Worm (Caenorhabditis elegans): ENCODE data around the gene pigm-1.

Gene pigm-1

DNA sequence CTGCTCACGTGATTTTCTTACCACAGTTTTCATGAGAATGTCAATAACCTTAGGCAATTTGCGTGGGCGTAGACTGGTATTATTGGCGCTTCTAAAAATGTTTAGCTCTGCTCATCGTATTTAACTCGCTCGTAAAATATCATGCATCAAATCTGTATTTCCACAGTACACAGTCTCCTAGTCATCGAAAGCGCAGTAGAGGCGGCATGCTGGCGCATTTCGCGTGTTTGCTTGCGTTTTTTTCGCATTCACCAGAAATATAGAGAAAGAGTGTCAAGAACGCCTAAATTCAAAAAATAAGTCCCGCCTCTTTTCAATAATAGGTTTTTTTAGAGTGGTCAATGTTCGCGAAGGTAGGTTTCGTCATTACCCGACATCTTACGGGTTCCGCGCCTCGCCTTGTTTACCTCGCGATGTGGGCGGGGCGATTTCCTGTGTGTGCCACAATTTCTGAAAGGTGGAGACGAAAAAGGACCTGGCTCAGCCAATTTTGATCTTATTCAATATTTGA lies 28.4 kb downstream of the pigm-1 start (continued):
- TF ChIP-seq efl-1 (optimal IDR thresholded peaks at IDR 0.05) (peak; percentile 2 to 54), efl-1 (GFP tag; optimal IDR thresholded peaks at IDR 0.05 in 1 of 2) (peak in 1 of 2 experiments; percentile 56), ceh-90 (tag; optimal IDR thresholded peaks at IDR 0.05) (no peak), zip-4 (GFP tag; optimal IDR thresholded peaks at IDR 0.05) (no peak), tbx-2 (tag; optimal IDR thresholded peaks at IDR 0.05) (no peak)

DNA sequence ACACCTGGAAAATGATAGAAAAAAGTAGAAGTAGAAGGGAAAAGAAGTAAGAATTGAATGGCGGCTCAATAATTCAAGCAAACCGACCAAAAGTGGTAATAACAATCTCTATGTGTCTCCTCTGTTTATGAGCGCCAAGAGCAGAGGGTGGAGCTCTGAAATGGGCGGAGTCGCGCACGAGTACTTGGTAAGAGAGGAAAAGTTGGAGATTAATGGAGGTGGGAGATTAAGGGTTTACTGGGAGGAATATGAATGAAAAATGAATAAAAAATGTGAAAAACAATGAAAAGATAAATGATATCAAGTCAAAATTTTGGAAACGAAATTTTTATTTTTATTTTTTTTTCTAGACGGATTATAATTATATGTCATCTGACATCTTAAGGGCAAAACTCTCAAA lies 29.5 kb downstream of the pigm-1 start:
- peak; percentile 53 for TF ChIP-seq fkh-8 (tag; optimal IDR thresholded peaks at IDR 0.05)
- no peak for TF ChIP-seq sup-37 (GFP tag; optimal IDR thresholded peaks at IDR 0.05)
- no peak for TF ChIP-seq unc-62 (GFP tag; optimal IDR thresholded peaks at IDR 0.05)
- TF ChIP-seq nhr-90 (tag; optimal IDR thresholded peaks at IDR 0.05; ENCODE audit: poor library complexity): no peak
- peak; percentile 56 for TF ChIP-seq dsc-1 (tag; optimal IDR thresholded peaks at IDR 0.05)
- TF ChIP-seq unc-98 (GFP tag; IDR thresholded peaks at IDR 0.05): no peak
- TF ChIP-seq unc-30 (tag; optimal IDR thresholded peaks at IDR 0.05): no peak
- TF ChIP-seq rnt-1 (tag; optimal IDR thresholded peaks at IDR 0.05): no peak
- TF ChIP-seq skn-1 (tag; optimal IDR thresholded peaks at IDR 0.05): no peak
- no peak for TF ChIP-seq tlp-1 (tag; optimal IDR thresholded peaks at IDR 0.05)
- no peak for TF ChIP-seq fkh-10 (GFP tag; optimal IDR thresholded peaks at IDR 0.05)
- peak; percentile 10 for TF ChIP-seq nhr-47 (tag; optimal IDR thresholded peaks at IDR 0.05)
- no peak for TF ChIP-seq nhr-84 (tag; optimal IDR thresholded peaks at IDR 0.05)

DNA sequence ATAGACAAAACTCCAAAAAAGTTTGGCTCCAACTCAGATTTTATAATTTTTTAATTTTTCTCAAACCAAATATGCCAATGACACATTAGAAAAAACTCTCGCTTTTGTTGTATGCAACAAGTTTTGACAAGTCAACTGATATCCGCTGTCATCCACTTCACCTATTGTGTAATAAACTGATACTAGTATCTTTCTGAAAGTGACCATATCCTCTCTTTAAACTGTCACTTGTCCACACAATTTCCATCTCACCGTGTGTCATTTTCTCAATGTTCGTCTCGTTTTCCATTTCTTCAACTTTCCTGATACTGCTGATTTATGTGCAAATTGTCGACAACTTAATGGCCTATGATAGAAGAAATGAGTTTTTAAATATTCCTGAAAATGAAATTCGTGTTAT lies 34.8 kb downstream of the pigm-1 start, which contains the start of the genes C33B4.5 and C33B4.4:
TSS of gene C33B4.5 (plus strand) at position 270 of the 400 bp plus-strand sequence.
TSS of gene C33B4.4 (minus strand) at position 385 of the 400 bp plus-strand sequence.
- TF ChIP-seq dpl-1 (GFP tag; optimal IDR thresholded peaks at IDR 0.05): no peak

DNA sequence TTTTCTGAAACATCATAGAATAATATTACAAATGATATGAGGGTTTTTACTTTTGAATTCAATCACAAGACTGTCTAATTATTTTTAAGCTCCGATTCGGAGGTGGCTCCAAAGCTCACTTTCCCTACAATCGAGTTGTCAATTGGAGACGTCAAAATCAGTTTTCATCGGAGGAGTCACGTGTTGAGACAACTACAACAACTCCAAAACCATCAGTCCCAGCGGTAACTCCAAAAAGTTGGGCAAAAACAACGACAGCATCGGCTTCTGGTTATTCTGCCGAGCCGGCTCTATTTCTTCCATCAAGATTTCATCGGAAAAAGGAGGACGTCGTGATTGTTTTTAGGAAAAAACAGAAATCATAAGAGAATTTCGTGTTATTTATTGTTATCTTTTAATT lies 35.9 kb downstream of the pigm-1 start:
- TF ChIP-seq fkh-8 (tag; optimal IDR thresholded peaks at IDR 0.05) (no peak), efl-1 (optimal IDR thresholded peaks at IDR 0.05) (no peak), efl-1 (GFP tag; optimal IDR thresholded peaks at IDR 0.05 in 1 of 2) (no peak), nhr-76 (tag; optimal IDR thresholded peaks at IDR 0.05) (no peak), nhr-11 (tag; optimal IDR thresholded peaks at IDR 0.05) (no peak), lin-15B (tag; optimal IDR thresholded peaks at IDR 0.05) (no peak), snu-23 (GFP tag; optimal IDR thresholded peaks at IDR 0.05) (no peak), ceh-90 (tag; optimal IDR thresholded peaks at IDR 0.05) (no peak), nhr-71 (tag; optimal IDR thresholded peaks at IDR 0.05) (no peak), aha-1 (tag; optimal IDR thresholded peaks at IDR 0.05) (no peak), sptf-1 (tag; optimal IDR thresholded peaks at IDR 0.05) (no peak), tlp-1 (tag; optimal IDR thresholded peaks at IDR 0.05) (no peak)

DNA sequence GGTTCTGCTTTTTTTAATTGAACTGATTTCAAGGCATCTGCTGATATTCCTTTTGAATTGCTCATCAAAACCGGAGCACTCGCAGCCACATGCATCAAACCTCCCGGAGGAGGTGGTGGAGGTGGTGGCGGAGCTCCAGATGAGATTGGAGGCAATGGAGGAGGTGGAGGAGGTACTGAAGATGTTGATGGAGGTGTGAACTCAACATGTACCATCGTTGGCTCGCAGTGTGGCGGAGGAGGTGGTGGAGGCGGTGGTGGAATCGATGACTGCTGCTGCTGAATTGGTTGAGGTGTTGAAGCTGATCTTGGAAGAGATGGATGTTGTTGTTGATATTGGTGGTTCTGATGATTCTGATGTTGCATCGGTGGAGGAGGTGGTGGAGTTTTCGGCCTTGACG lies 38.7 kb downstream of the pigm-1 start:
- TF ChIP-seq efl-1 (optimal IDR thresholded peaks at IDR 0.05): no peak
- TF ChIP-seq efl-1 (GFP tag; optimal IDR thresholded peaks at IDR 0.05 in 1 of 2): peak in 1 of 2 experiments; percentile 48
- TF ChIP-seq unc-30 (tag; optimal IDR thresholded peaks at IDR 0.05): no peak

DNA sequence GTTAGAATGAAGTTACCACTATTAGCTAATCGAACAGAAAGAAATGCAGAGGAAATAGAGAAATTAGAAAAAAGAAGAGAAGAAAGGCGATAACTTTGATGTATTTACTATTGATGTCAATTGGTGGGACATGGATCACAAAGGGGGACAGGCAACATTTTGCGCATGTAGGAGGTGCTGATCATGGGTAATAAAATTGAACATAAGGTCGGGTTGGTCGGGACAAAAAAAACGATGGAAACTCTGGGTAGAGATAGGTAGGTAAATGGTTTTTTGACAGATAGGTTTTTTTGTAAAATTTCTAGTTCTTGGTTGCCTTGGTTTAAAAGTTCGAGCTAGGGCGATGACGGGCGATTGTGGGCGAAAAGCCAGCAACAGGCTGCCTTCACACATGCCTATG lies 42.6 kb downstream of the pigm-1 start, which contains the start of gene shn-1:
TSS of gene shn-1 (minus strand) at position 101 of the 400 bp plus-strand sequence.
- TF ChIP-seq sox-4 (tag; optimal IDR thresholded peaks at IDR 0.05): no peak
- TF ChIP-seq ceh-90 (tag; optimal IDR thresholded peaks at IDR 0.05): no peak
- TF ChIP-seq blmp-1 (tag; optimal IDR thresholded peaks at IDR 0.05): peak; percentile 17
- TF ChIP-seq F16B12.6 (tag; optimal IDR thresholded peaks at IDR 0.05): no peak
- TF ChIP-seq C34B4.2 (tag; optimal IDR thresholded peaks at IDR 0.05): no peak
- no peak for TF ChIP-seq mdl-1 (tag; optimal IDR thresholded peaks at IDR 0.05)
- TF ChIP-seq lin-14 (GFP tag; optimal IDR thresholded peaks at IDR 0.05): peak; percentile 24
- TF ChIP-seq efl-1 (optimal IDR thresholded peaks at IDR 0.05): no peak
- peak in 1 of 2 experiments; percentile 38 for TF ChIP-seq efl-1 (GFP tag; optimal IDR thresholded peaks at IDR 0.05 in 1 of 2)
